Worm (Caenorhabditis elegans): ENCODE measurements around the gene dlat-1.

The dlat-1 gene

DNA sequence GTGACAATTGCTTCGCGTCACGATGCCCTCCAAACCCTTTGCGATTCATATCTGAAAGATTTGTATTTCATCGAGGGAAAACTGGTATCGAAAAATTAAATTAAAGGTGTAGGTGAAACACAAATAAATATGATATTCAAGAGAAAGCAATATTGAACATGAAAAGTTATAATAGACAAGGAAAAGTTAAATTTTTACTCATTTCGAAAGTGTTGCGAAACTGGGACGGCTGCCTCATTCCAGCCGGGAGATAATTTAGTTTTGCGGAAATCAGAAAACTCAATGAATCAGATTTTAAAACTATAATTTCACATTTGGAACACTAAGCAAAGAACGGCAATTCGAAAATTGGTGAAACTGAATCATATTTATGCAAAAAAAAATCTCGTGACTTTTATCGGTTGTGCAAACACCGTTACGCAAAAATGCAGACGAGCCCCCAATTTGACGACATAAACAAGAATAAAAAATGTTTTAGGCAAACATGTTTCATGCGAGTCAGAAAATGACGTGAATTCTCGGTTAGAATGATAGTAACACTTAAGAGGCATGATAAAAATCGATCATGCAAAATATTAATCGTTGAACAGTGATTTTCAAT lies 32.0 kb downstream of the dlat-1 start, which contains the start of the genes nxf-1 and C15H11.11 (continued):
- TF ChIP-seq lin-11 (tag; optimal IDR thresholded peaks at IDR 0.05) (no peak), nhr-21 (tag; optimal IDR thresholded peaks at IDR 0.05) (peak; percentile 36), crh-2 (tag; optimal IDR thresholded peaks at IDR 0.05) (peak; percentile 83), aly-2 (tag; optimal IDR thresholded peaks at IDR 0.05) (no peak), peb-1 (tag; optimal IDR thresholded peaks at IDR 0.05) (no peak), alr-1 (tag; optimal IDR thresholded peaks at IDR 0.05) (no peak), Y55F3AM.14 (GFP tag; optimal IDR thresholded peaks at IDR 0.05) (no peak), dmd-4 (tag; optimal IDR thresholded peaks at IDR 0.05) (no peak), gmeb-1 (tag; optimal IDR thresholded peaks at IDR 0.05) (peak; percentile 81), nhr-77 (tag; optimal IDR thresholded peaks at IDR 0.05) (no peak)

DNA sequence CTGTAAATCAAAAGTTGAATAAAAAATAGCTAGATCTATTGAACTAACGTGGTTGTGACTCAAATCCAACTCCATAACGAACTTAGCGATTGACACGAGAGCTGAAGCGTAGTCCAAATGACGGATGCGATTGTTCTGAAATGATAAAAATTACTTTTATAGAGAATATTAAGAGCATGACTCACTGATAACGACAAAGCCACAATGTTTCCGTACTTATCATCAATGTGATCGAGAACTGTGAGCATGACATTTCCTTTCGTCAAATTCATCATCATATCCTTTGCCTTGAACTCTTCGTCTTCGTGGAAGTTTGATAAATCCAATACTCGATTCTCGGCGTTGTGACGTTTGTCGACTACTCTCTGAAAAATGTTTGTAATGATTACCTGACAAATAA lies 33.1 kb downstream of the dlat-1 start:
- TF ChIP-seq nhr-25 (tag; optimal IDR thresholded peaks at IDR 0.05) (no peak), nhr-11 (tag; optimal IDR thresholded peaks at IDR 0.05) (no peak), fos-1 (tag; optimal IDR thresholded peaks at IDR 0.05) (peak; percentile 93), ZK546.5 (tag; optimal IDR thresholded peaks at IDR 0.05) (no peak), elt-3 (tag; optimal IDR thresholded peaks at IDR 0.05) (no peak), dmd-4 (tag; optimal IDR thresholded peaks at IDR 0.05) (no peak)

DNA sequence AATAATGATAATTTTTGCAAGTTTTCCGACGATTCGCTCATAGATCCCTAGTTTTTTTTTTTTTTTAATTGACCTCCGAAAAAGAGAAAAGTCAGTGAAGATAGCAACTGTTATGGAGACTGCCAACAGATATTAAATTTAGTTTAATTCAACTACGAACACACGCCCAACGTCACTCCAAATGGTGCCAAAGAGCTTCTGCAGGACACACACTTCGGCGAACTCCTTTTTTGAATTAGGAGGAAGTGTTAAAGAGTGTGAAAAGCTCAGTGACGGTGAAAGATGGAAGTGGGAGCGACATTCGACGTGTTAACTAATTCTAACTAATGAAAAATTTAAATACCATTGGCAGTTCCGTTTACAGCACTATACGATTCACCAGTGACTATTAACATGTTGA lies 35.1 kb downstream of the dlat-1 start:
- peak; percentile 7 for TF ChIP-seq unc-55 (GFP tag; optimal IDR thresholded peaks at IDR 0.05)
- TF ChIP-seq alr-1 (tag; optimal IDR thresholded peaks at IDR 0.05), result no peak
- no peak for TF ChIP-seq ceh-16 (tag; optimal IDR thresholded peaks at IDR 0.05)

DNA sequence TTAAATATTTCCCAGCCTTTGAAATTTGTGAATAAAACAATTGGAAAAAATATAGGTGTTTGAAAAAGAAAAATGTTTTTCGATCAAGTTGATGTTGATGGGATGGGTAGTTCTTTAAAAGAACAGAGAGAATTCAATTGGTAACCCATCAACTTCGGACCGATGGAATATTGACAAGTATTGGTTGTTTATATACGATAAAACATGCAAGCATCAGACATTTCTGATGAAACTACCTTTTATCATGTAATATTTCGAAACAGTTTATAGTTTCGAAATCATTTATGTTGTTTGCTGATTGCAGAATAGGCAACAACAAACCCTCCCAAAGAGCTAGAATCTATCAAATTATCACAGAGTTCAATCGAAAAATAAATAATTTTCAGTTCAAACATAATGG lies 37.2 kb downstream of the dlat-1 start:
- no peak for TF ChIP-seq fos-1 (tag; optimal IDR thresholded peaks at IDR 0.05)
- peak; percentile 45 for TF ChIP-seq nhr-129 (tag; optimal IDR thresholded peaks at IDR 0.05)
- peak; percentile 69 for TF ChIP-seq snpc-4 (tag; optimal IDR thresholded peaks at IDR 0.05)

DNA sequence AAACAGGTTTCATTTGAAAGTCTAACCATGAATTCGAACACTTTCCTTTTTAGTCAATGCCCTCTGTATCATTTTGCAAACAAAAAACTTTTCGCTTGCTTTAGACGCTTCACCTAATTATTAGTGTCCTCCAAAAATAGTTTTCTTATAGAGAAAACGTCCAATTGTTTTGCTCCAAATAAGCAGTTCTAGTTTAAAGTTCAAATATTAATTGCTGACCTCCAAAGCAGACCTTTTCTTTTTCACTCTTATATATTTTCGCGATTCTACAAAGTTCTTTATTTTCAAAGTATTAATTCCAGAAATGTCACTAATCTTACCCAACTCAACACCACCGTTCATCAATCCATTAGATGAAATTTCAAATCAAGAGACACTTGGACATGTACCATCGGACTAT lies 38.3 kb downstream of the dlat-1 start, which contains the start of gene gnrr-2:
Gene gnrr-2 (plus strand): TSS at position 301 of the 400 bp plus-strand sequence.
- TF ChIP-seq elt-1 (tag; optimal IDR thresholded peaks at IDR 0.05) (no peak), sma-9 (GFP tag; optimal IDR thresholded peaks at IDR 0.05) (no peak), sma-9 (tag; optimal IDR thresholded peaks at IDR 0.05) (no peak), C34F6.9 (tag; optimal IDR thresholded peaks at IDR 0.05) (no peak), ztf-11 (tag; optimal IDR thresholded peaks at IDR 0.05) (no peak), F13H6.1 (tag; optimal IDR thresholded peaks at IDR 0.05) (no peak), nhr-10 (tag; optimal IDR thresholded peaks at IDR 0.05) (no peak), Y55F3AM.14 (GFP tag; optimal IDR thresholded peaks at IDR 0.05) (no peak), fos-1 (tag; optimal IDR thresholded peaks at IDR 0.05) (no peak), ceh-16 (tag; optimal IDR thresholded peaks at IDR 0.05) (no peak), ama-1 (optimal IDR thresholded peaks at IDR 0.05) (no peak), nhr-25 (tag; optimal IDR thresholded peaks at IDR 0.05) (no peak), nhr-129 (tag; optimal IDR thresholded peaks at IDR 0.05) (no peak), unc-62 (GFP tag; optimal IDR thresholded peaks at IDR 0.05) (no peak), mbf-1 (tag; optimal IDR thresholded peaks at IDR 0.05) (no peak), sma-3 (GFP tag; optimal IDR thresholded peaks at IDR 0.05) (no peak), nhr-11 (tag; optimal IDR thresholded peaks at IDR 0.05) (no peak)

DNA sequence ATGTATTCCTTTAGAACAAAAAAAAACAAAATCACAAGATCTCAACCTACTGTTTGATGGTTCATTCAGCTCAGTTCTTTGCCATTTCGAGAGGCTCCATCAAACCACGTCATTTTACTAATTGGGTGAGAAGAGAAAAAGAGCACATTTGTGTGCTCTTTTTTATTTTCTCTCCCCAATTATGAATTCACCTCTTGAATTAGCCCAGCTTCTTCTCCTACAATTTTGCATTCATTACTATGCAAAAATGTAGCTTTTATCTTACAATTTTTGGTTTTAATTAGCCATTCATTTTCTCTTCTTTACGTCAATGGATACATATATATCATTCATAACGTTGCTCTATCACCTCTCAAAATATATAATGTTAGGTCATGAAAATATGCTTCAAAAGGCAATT lies 41.4 kb downstream of the dlat-1 start:
- TF ChIP-seq elt-1 (tag; optimal IDR thresholded peaks at IDR 0.05), result no peak
- TF ChIP-seq aly-2 (tag; optimal IDR thresholded peaks at IDR 0.05), result no peak
- no peak for TF ChIP-seq sem-4 (tag; optimal IDR thresholded peaks at IDR 0.05)
- TF ChIP-seq unc-39 (tag; optimal IDR thresholded peaks at IDR 0.05), result no peak
- TF ChIP-seq nhr-77 (tag; optimal IDR thresholded peaks at IDR 0.05), result no peak
- no peak for TF ChIP-seq nhr-23 (tag; optimal IDR thresholded peaks at IDR 0.05)
- TF ChIP-seq mbf-1 (tag; optimal IDR thresholded peaks at IDR 0.05), result no peak
- TF ChIP-seq lin-11 (tag; optimal IDR thresholded peaks at IDR 0.05), result no peak
